Fruit fly (Drosophila melanogaster) whole organism, embryonic: ENCODE measurements around the gene CG42591.

Experiments used
- Bdp1 ChIP-seq: fragments of 200-800 bp; sonication (Bioruptor generic); optimal IDR thresholded peaks from 3 replicates; lab custom pipeline; 2016; ENCODE audit warnings: missing biosample characterization, missing genetic modification characterization
- CG10366 ChIP-seq: fragments of 200-800 bp; sonication (Bioruptor generic); IDR thresholded peaks from 2 replicates; pipeline ENCODE4 v1.3.6; 2022; ENCODE audit warnings: missing biosample characterization, missing genetic modification characterization
- CG12219 ChIP-seq: fragments of 200-800 bp; sonication (Bioruptor generic); optimal IDR thresholded peaks from 3 replicates; lab custom pipeline; 2018; ENCODE audit warnings: missing biosample characterization, mild to moderate bottlenecking, missing genetic modification characterization
- CG12236 ChIP-seq: fragments of 200-800 bp; sonication (Bioruptor generic); optimal IDR thresholded peaks from 2 replicates; lab custom pipeline; 2016; ENCODE audit warnings: missing biosample characterization, missing genetic modification characterization
- CG12942 ChIP-seq: fragments of 200-800 bp; sonication (Bioruptor generic); optimal IDR thresholded peaks from 3 replicates; lab custom pipeline; 2016; ENCODE audit warnings: missing biosample characterization, missing genetic modification characterization
- CG13123 ChIP-seq: fragments of 200-800 bp; sonication (Bioruptor generic); optimal IDR thresholded peaks from 2 replicates; lab custom pipeline; 2016; ENCODE audit warnings: missing biosample characterization, missing genetic modification characterization
- CG13424 ChIP-seq: fragments of 200-800 bp; sonication (Bioruptor generic); optimal IDR thresholded peaks from 2 replicates; lab custom pipeline; 2019; ENCODE audit warnings: missing biosample characterization, mild to moderate bottlenecking, missing genetic modification characterization, moderate library complexity
- CG17568 ChIP-seq: fragments of 200-800 bp; sonication (Bioruptor generic); optimal IDR thresholded peaks from 2 replicates; lab custom pipeline; 2018; ENCODE audit warnings: missing biosample characterization, mild to moderate bottlenecking, missing genetic modification characterization, moderate library complexity
- CG18011 ChIP-seq: fragments of 200-800 bp; sonication (Bioruptor generic); optimal IDR thresholded peaks from 2 replicates; lab custom pipeline; 2017; ENCODE audit warnings: missing biosample characterization, missing genetic modification characterization, mild to moderate bottlenecking, moderate library complexity, missing genotype
- CG2875 ChIP-seq: fragments of 200-800 bp; sonication (Bioruptor generic); optimal IDR thresholded peaks from 2 replicates; lab custom pipeline; 2017; ENCODE audit warnings: missing biosample characterization, mild to moderate bottlenecking, missing genetic modification characterization, missing genetic modification reagents
- CG30431 ChIP-seq: fragments of 200-800 bp; sonication (Bioruptor generic); optimal IDR thresholded peaks from 2 replicates; lab custom pipeline; 2017; ENCODE audit warnings: missing biosample characterization, missing genetic modification characterization
- CG31224 ChIP-seq: fragments of 200-800 bp; sonication (Bioruptor generic); IDR thresholded peaks from 2 replicates; pipeline ENCODE4 v1.3.6; 2022; ENCODE audit warnings: missing biosample characterization, missing genetic modification characterization
- CG3163 ChIP-seq: fragments of 200-800 bp; sonication (Bioruptor generic); optimal IDR thresholded peaks from 3 replicates; lab custom pipeline; 2016; ENCODE audit warnings: missing biosample characterization, missing genetic modification characterization
- CG3847 ChIP-seq: fragments of 200-800 bp; sonication (Bioruptor generic); IDR thresholded peaks from 2 replicates; pipeline ENCODE4 v1.3.6; 2022; ENCODE audit warnings: missing biosample characterization, missing genetic modification characterization
- CG7556 ChIP-seq: fragments of 200-800 bp; sonication (Bioruptor generic); optimal IDR thresholded peaks from 2 replicates; lab custom pipeline; 2017; ENCODE audit warnings: missing biosample characterization, mild to moderate bottlenecking, missing genetic modification characterization
- Chrac-16 ChIP-seq: fragments of 200-800 bp; sonication (Bioruptor generic); optimal IDR thresholded peaks from 3 replicates; lab custom pipeline; 2016; ENCODE audit warnings: missing biosample characterization, missing genetic modification characterization
- D ChIP-seq, 2 experiments: fragments of 200-800 bp in 1 of 2; fragments of >200 bp in 1 of 2; sonication (Bioruptor generic) in 1 of 2; optimal IDR thresholded peaks; 2 replicates in 1 of 2; 3 replicates in 1 of 2; lab custom pipeline; 2017; ENCODE audit warnings: mild to moderate bottlenecking in 1 of 2, missing biosample characterization in 1 of 2, missing genetic modification characterization in 1 of 2, missing genetic modification reagents in 1 of 2
- Dp ChIP-seq: fragments of 200-800 bp; sonication (Bioruptor generic); optimal IDR thresholded peaks from 2 replicates; lab custom pipeline; 2018; ENCODE audit warnings: missing biosample characterization, mild to moderate bottlenecking, missing genetic modification characterization, moderate library complexity
- H2.0 ChIP-seq: fragments of 200-800 bp; sonication (Bioruptor generic); IDR thresholded peaks from 2 replicates; pipeline ENCODE4 v1.3.6; 2022; ENCODE audit warnings: missing biosample characterization, missing genetic modification characterization
- HLH3B ChIP-seq: fragments of 200-800 bp; sonication (Bioruptor generic); IDR thresholded peaks from 2 replicates; pipeline ENCODE4 v1.3.6; 2022; ENCODE audit warnings: missing biosample characterization, missing genetic modification characterization
- Hr51 ChIP-seq, 2 experiments: fragments of 200-800 bp; sonication (Bioruptor generic); optimal IDR thresholded peaks; 2 replicates in 1 of 2; 3 replicates in 1 of 2; lab custom pipeline; 2016 to 2018; ENCODE audit warnings: missing biosample characterization in 2 of 2, missing genetic modification characterization in 2 of 2, mild to moderate bottlenecking in 1 of 2, moderate library complexity in 1 of 2
- Hr78 ChIP-seq, 2 experiments: fragments of 200-800 bp in 1 of 2; fragments of >200 bp in 1 of 2; sonication (Bioruptor generic) in 1 of 2; optimal IDR thresholded peaks; 2 replicates each; lab custom pipeline; 2017 to 2019; ENCODE audit warnings: missing biosample characterization in 2 of 2, missing genetic modification characterization in 2 of 2, mild to moderate bottlenecking in 1 of 2, moderate library complexity in 1 of 2
- Med ChIP-seq: fragments of 200-800 bp; sonication (Bioruptor generic); peaks from one replicate; lab custom pipeline; 2016; ENCODE audit warnings: missing biosample characterization, missing genetic modification characterization, mild to moderate bottlenecking, inconsistent platforms, moderate library complexity
- Meics ChIP-seq: fragments of 200-800 bp; sonication (Bioruptor generic); optimal IDR thresholded peaks from 2 replicates; lab custom pipeline; 2017; ENCODE audit warnings: missing biosample characterization, mild to moderate bottlenecking, missing genetic modification characterization
- NC2α ChIP-seq: fragments of 200-800 bp; sonication (Bioruptor generic); optimal IDR thresholded peaks from 2 replicates; lab custom pipeline; 2016; ENCODE audit warnings: missing biosample characterization, missing genetic modification characterization
- Neu2 ChIP-seq: fragments of 200-800 bp; sonication (Bioruptor generic); optimal IDR thresholded peaks from 3 replicates; lab custom pipeline; 2016; ENCODE audit warnings: missing biosample characterization, missing genetic modification characterization, borderline replicate concordance
- PHDP ChIP-seq: fragments of 200-800 bp; sonication (Bioruptor generic); optimal IDR thresholded peaks from 3 replicates; lab custom pipeline; 2018; ENCODE audit warnings: missing biosample characterization, mild to moderate bottlenecking, missing genetic modification characterization, moderate library complexity
- Rfx ChIP-seq: fragments of 200-800 bp; sonication (Bioruptor generic); IDR thresholded peaks from 2 replicates; pipeline ENCODE4 v1.3.6; 2022; ENCODE audit warnings: missing biosample characterization, missing genetic modification characterization
- Spps ChIP-seq: fragments of 200-800 bp; sonication (Bioruptor generic); optimal IDR thresholded peaks from 2 replicates; lab custom pipeline; 2018; ENCODE audit warnings: missing biosample characterization, mild to moderate bottlenecking, missing genetic modification characterization
- Ssrp ChIP-seq: fragments of 200-800 bp; sonication (Bioruptor generic); optimal IDR thresholded peaks from 2 replicates; lab custom pipeline; 2018; ENCODE audit warnings: missing biosample characterization, mild to moderate bottlenecking, missing genetic modification characterization, moderate library complexity
- Trl ChIP-seq, 3 experiments: fragments of >200 bp in 2 of 3; fragments of 200-800 bp in 1 of 3; sonication (Bioruptor generic) in 1 of 3; optimal IDR thresholded peaks; 2 replicates in 1 of 3; 3 replicates in 2 of 3; lab custom pipeline; 2016 to 2017; ENCODE audit warnings: missing biosample characterization in 1 of 3, missing genetic modification characterization in 1 of 3
- ac ChIP-seq: fragments of 200-800 bp; sonication (Bioruptor generic); optimal IDR thresholded peaks from 3 replicates; lab custom pipeline; 2017; ENCODE audit warnings: missing biosample characterization, mild to moderate bottlenecking, missing genetic modification characterization
- cwo ChIP-seq: fragments of 200-800 bp; sonication (Bioruptor generic); optimal IDR thresholded peaks from 3 replicates; lab custom pipeline; 2017; ENCODE audit warnings: missing biosample characterization, missing genetic modification characterization, mild to moderate bottlenecking, moderate library complexity, missing genetic modification reagents
- danr ChIP-seq: fragments of 200-800 bp; sonication (Bioruptor generic); IDR thresholded peaks from 2 replicates; pipeline ENCODE4 v1.3.6; 2022; ENCODE audit warnings: missing biosample characterization, missing genetic modification characterization
- dmrt99B ChIP-seq: fragments of 200-800 bp; sonication (Bioruptor generic); optimal IDR thresholded peaks from 2 replicates; lab custom pipeline; 2018; ENCODE audit warnings: missing biosample characterization, mild to moderate bottlenecking, missing genetic modification characterization, moderate library complexity
- fd3F ChIP-seq: fragments of 200-800 bp; sonication (Bioruptor generic); optimal IDR thresholded peaks from 2 replicates; lab custom pipeline; 2018; ENCODE audit warnings: missing biosample characterization, mild to moderate bottlenecking, missing genetic modification characterization, moderate library complexity
- gfzf ChIP-seq: fragments of 200-800 bp; sonication (Bioruptor generic); optimal IDR thresholded peaks from 2 replicates; lab custom pipeline; 2016; ENCODE audit warnings: missing biosample characterization, mild to moderate bottlenecking, missing genetic modification characterization, moderate library complexity
- ham ChIP-seq: fragments of 200-800 bp; sonication (Bioruptor generic); IDR thresholded peaks from 2 replicates; pipeline ENCODE4 v1.3.6; 2022; ENCODE audit warnings: missing biosample characterization, missing genetic modification characterization
- her ChIP-seq: fragments of 200-800 bp; sonication (Bioruptor generic); optimal IDR thresholded peaks from 2 replicates; lab custom pipeline; 2016; ENCODE audit warnings: missing biosample characterization, missing genetic modification characterization
- lab ChIP-seq: fragments of 200-800 bp; sonication (Bioruptor generic); optimal IDR thresholded peaks from 3 replicates; lab custom pipeline; 2017; ENCODE audit warnings: missing biosample characterization, missing genetic modification characterization, mild to moderate bottlenecking, moderate library complexity, missing genetic modification reagents
- lov ChIP-seq, 2 experiments: fragments of 200-800 bp in 1 of 2; fragments of >200 bp in 1 of 2; sonication (Bioruptor generic) in 1 of 2; IDR thresholded peaks in 1 of 2; optimal IDR thresholded peaks in 1 of 2; 2 replicates in 1 of 2; 3 replicates in 1 of 2; pipeline versions ENCODE4 v1.3.6 to Lab custom; 2017 to 2022; ENCODE audit warnings: missing biosample characterization in 1 of 2, missing genetic modification characterization in 1 of 2
- maf-S ChIP-seq: fragments of 200-800 bp; sonication (Bioruptor generic); optimal IDR thresholded peaks from 2 replicates; lab custom pipeline; 2016; ENCODE audit warnings: missing biosample characterization, missing genetic modification characterization
- mirr ChIP-seq: fragments of 200-800 bp; sonication (Bioruptor generic); optimal IDR thresholded peaks from 3 replicates; lab custom pipeline; 2018; ENCODE audit warnings: missing biosample characterization, mild to moderate bottlenecking, missing genetic modification characterization
- pnt ChIP-seq: fragments of 200-800 bp; sonication (Bioruptor generic); optimal IDR thresholded peaks from 3 replicates; lab custom pipeline; 2016; ENCODE audit warnings: missing biosample characterization, missing genetic modification characterization
- pum ChIP-seq: fragments of 200-800 bp; sonication (Bioruptor generic); optimal IDR thresholded peaks from 2 replicates; lab custom pipeline; 2016; ENCODE audit warnings: missing biosample characterization, missing genetic modification characterization
- salm ChIP-seq: fragments of 200-800 bp; sonication (Bioruptor generic); optimal IDR thresholded peaks from 2 replicates; lab custom pipeline; 2018; ENCODE audit warnings: missing biosample characterization, mild to moderate bottlenecking, missing genetic modification characterization
- sima ChIP-seq: fragments of 200-800 bp; sonication (Bioruptor generic); optimal IDR thresholded peaks from 2 replicates; lab custom pipeline; 2016; ENCODE audit warnings: missing biosample characterization, missing genetic modification characterization
- sug ChIP-seq: fragments of 200-800 bp; optimal IDR thresholded peaks from 2 replicates; lab custom pipeline; 2019; ENCODE audit warnings: missing biosample characterization, mild to moderate bottlenecking, missing genetic modification characterization, moderate library complexity
- tap ChIP-seq: fragments of 200-800 bp; optimal IDR thresholded peaks from 3 replicates; lab custom pipeline; 2019; ENCODE audit warnings: missing biosample characterization, mild to moderate bottlenecking, missing genetic modification characterization, moderate library complexity
- zfh2 ChIP-seq: fragments of 200-800 bp; sonication (Bioruptor generic); optimal IDR thresholded peaks from 2 replicates; lab custom pipeline; 2016; ENCODE audit warnings: missing biosample characterization, missing genetic modification characterization

The CG42591 gene

dm6 chr3L:8097101-8097500 lies 27.3 kb upstream of the CG42591 start (continued):
- TF ChIP-seq Trl (optimal IDR thresholded peaks at IDR 0.05; lab: Kevin White, UChicago) (no peak), Trl (GFP tag; optimal IDR thresholded peaks at IDR 0.05; lab: Kevin White, UChicago) (no peak), lab (GFP tag; lab: Kevin White, UChicago) (peak; percentile 11), pum (GFP tag; lab: Kevin White, UChicago) (no peak), Bdp1 (GFP tag; lab: Kevin White, UChicago) (no peak), D (optimal IDR thresholded peaks at IDR 0.05; lab: Kevin White, UChicago) (no peak), D (GFP tag; optimal IDR thresholded peaks at IDR 0.05; lab: Kevin White, UChicago) (no peak), Spps (tag; lab: Kevin White, UChicago) (no peak), CG13123 (no peak), CG12236 (GFP tag; lab: Kevin White, UChicago) (no peak), CG30431 (GFP tag; lab: Kevin White, UChicago) (no peak), H2.0 (no peak), Meics (GFP tag; lab: Kevin White, UChicago) (no peak), fd3F (GFP tag; lab: Kevin White, UChicago) (no peak), mirr (GFP tag; lab: Kevin White, UChicago) (peak; percentile 64), sima (GFP tag; lab: Kevin White, UChicago) (no peak), CG13424 (tag; lab: Kevin White, UChicago) (no peak), cwo (GFP tag; lab: Kevin White, UChicago) (peak; percentile 2), her (GFP tag; lab: Kevin White, UChicago) (no peak), ham (GFP tag; lab: Robert Waterston, UW) (no peak), maf-S (GFP tag; lab: Kevin White, UChicago) (no peak), Hr51 (GFP tag; optimal IDR thresholded peaks at IDR 0.05; lab: Kevin White, UChicago) (no peak), zfh2 (no peak), CG17568 (GFP tag; lab: Kevin White, UChicago) (no peak), CG12942 (GFP tag; lab: Kevin White, UChicago) (no peak), sug (tag; lab: Kevin White, UChicago) (peak; percentile 91), dmrt99B (tag; lab: Kevin White, UChicago) (no peak), danr (GFP tag; lab: Robert Waterston, UW) (no peak), salm (tag; lab: Kevin White, UChicago) (no peak), gfzf (no peak), Hr78 (GFP tag; optimal IDR thresholded peaks at IDR 0.05; lab: Kevin White, UChicago) (no peak), Med (GFP tag; lab: Kevin White, UChicago) (peak; percentile 33), CG18011 (no peak), pnt (GFP tag; lab: Kevin White, UChicago) (no peak), Rfx (GFP tag; lab: Robert Waterston, UW) (0 out of 2 replicates have a peak, but pooled peaks have one; percentile 17), PHDP (tag; lab: Kevin White, UChicago) (no peak), CG12219 (GFP tag; lab: Kevin White, UChicago) (no peak), CG2875 (GFP tag; lab: Kevin White, UChicago) (no peak), HLH3B (GFP tag; lab: Robert Waterston, UW) (no peak), Neu2 (GFP tag; lab: Kevin White, UChicago) (no peak), Dp (no peak), lov (optimal IDR thresholded peaks at IDR 0.05; lab: Kevin White, UChicago) (no peak), lov (GFP tag; IDR thresholded peaks at IDR 0.05; lab: Robert Waterston, UW) (no peak), CG7556 (GFP tag; lab: Kevin White, UChicago) (no peak), ac (no peak), CG10366 (no peak), CG3163 (GFP tag; lab: Kevin White, UChicago) (no peak), Ssrp (tag; lab: Kevin White, UChicago) (no peak), Chrac-16 (GFP tag; lab: Kevin White, UChicago) (no peak), NC2α (GFP tag; lab: Kevin White, UChicago) (no peak), CG3847 (no peak), tap (tag; lab: Kevin White, UChicago) (no peak), CG31224 (GFP tag; lab: Robert Waterston, UW) (no peak)
